Fruit fly (Drosophila melanogaster) whole organism, wandering third instar larva: ENCODE measurements around the gene CG2854.

Experiments
- Abd-B ChIP-seq: fragments of >200 bp; optimal IDR thresholded peaks from 2 replicates; lab custom pipeline; 2017; ENCODE audit warnings: missing biosample characterization, missing genetic modification characterization
- CG32264 ChIP-seq: fragments of 200-800 bp; sonication (Bioruptor generic); optimal IDR thresholded peaks from 2 replicates; lab custom pipeline; 2016; ENCODE audit warnings: missing biosample characterization, missing genetic modification characterization
- CG9705 ChIP-seq: fragments of 200-800 bp; sonication (Bioruptor generic); optimal IDR thresholded peaks from 2 replicates; lab custom pipeline; 2018; ENCODE audit warnings: missing biosample characterization, mild to moderate bottlenecking, missing genetic modification characterization
- CrebA ChIP-seq: fragments of 200-800 bp; sonication (Bioruptor generic); optimal IDR thresholded peaks from 2 replicates; lab custom pipeline; 2016; ENCODE audit warnings: missing biosample characterization, mild to moderate bottlenecking, missing genetic modification characterization, borderline replicate concordance
- Dfd ChIP-seq: fragments of >200 bp; optimal IDR thresholded peaks from 2 replicates; lab custom pipeline; 2017; ENCODE audit warnings: missing biosample characterization, missing genetic modification characterization
- Dif ChIP-seq: fragments of 200-275, 200-300 bp; sonication (Bioruptor generic); optimal IDR thresholded peaks from 2 replicates; lab custom pipeline; 2018; ENCODE audit warnings: missing biosample characterization, missing genetic modification characterization; ENCODE audit not compliant: partially characterized antibody
- GATAd ChIP-seq: sonication (Bioruptor generic); optimal IDR thresholded peaks from 2 replicates; lab custom pipeline; 2016; ENCODE audit warnings: missing biosample characterization, missing genetic modification characterization
- HLH106 ChIP-seq: fragments of 200-800 bp; optimal IDR thresholded peaks from 3 replicates; lab custom pipeline; 2019; ENCODE audit warnings: missing biosample characterization, mild to moderate bottlenecking, missing genetic modification characterization, moderate library complexity
- Hnf4 ChIP-seq: fragments of 200-800 bp; sonication (Bioruptor generic); optimal IDR thresholded peaks from 2 replicates; lab custom pipeline; 2016; ENCODE audit warnings: missing biosample characterization, mild to moderate bottlenecking, missing genetic modification characterization
- Hr78 ChIP-seq: fragments of >200 bp; optimal IDR thresholded peaks from 2 replicates; lab custom pipeline; 2017; ENCODE audit warnings: missing biosample characterization, missing genetic modification characterization
- Hr83 ChIP-seq: fragments of 200-300 bp; sonication (Bioruptor generic); optimal IDR thresholded peaks from 2 replicates; lab custom pipeline; 2016; ENCODE audit warnings: missing biosample characterization, mild to moderate bottlenecking, missing genetic modification characterization, moderate library complexity; ENCODE audit not compliant: poor library complexity, severe bottlenecking
- Jra ChIP-seq: sonication (Bioruptor generic); optimal IDR thresholded peaks from 2 replicates; lab custom pipeline; 2016; ENCODE audit warnings: missing biosample characterization, missing genetic modification characterization
- Mio ChIP-seq: sonication (Bioruptor generic); optimal IDR thresholded peaks from 2 replicates; lab custom pipeline; 2016; ENCODE audit warnings: missing biosample characterization, missing genetic modification characterization
- Myc ChIP-seq: fragments of >200 bp; optimal IDR thresholded peaks from 2 replicates; lab custom pipeline; 2017
- N ChIP-seq: fragments of >200 bp; optimal IDR thresholded peaks from 2 replicates; lab custom pipeline; 2018; ENCODE audit warnings: missing biosample characterization, missing external identifiers, missing genetic modification characterization
- OdsH ChIP-seq: fragments of 200-800 bp; sonication (Bioruptor generic); optimal IDR thresholded peaks from 2 replicates; lab custom pipeline; 2016; ENCODE audit warnings: missing biosample characterization, mild to moderate bottlenecking, missing genetic modification characterization
- Rel ChIP-seq, 2 experiments: fragments of 200-800 bp; sonication (Bioruptor generic) in 1 of 2; optimal IDR thresholded peaks; 2 replicates in 1 of 2; 3 replicates in 1 of 2; lab custom pipeline; 2016 to 2019; ENCODE audit warnings: mild to moderate bottlenecking in 2 of 2, missing biosample characterization in 2 of 2, missing genetic modification characterization in 2 of 2, moderate library complexity in 1 of 2
- Sp1 ChIP-seq: fragments of 200-800 bp; sonication (Bioruptor generic); optimal IDR thresholded peaks from 3 replicates; lab custom pipeline; 2019; ENCODE audit warnings: missing biosample characterization, mild to moderate bottlenecking, missing genetic modification characterization, moderate library complexity
- Vsx2 ChIP-seq: fragments of 200-300, 225-300 bp; sonication (Bioruptor generic); optimal IDR thresholded peaks from 2 replicates; lab custom pipeline; 2018; ENCODE audit warnings: missing biosample characterization, missing genetic modification characterization; ENCODE audit not compliant: partially characterized antibody
- br ChIP-seq: fragments of 200-800 bp; sonication (Bioruptor generic); optimal IDR thresholded peaks from 2 replicates; lab custom pipeline; 2016; ENCODE audit warnings: missing biosample characterization, missing genetic modification characterization
- brk ChIP-seq: fragments of 200-800 bp; sonication (Bioruptor generic); optimal IDR thresholded peaks from 2 replicates; lab custom pipeline; 2016; ENCODE audit warnings: missing biosample characterization, mild to moderate bottlenecking, missing genetic modification characterization
- dl ChIP-seq, 2 experiments: fragments of 175-275, 200-275 bp in 1 of 2; fragments of 200-275 bp in 1 of 2; sonication (Bioruptor generic); optimal IDR thresholded peaks; lab custom pipeline; 2018; ENCODE audit warnings: mild to moderate bottlenecking in 2 of 2, missing biosample characterization in 2 of 2, missing genetic modification characterization in 2 of 2, moderate library complexity in 2 of 2; ENCODE audit not compliant: partially characterized antibody in 2 of 2, insufficient read depth in 1 of 2
- dmrt93B ChIP-seq: fragments of 200-800 bp; sonication (Bioruptor generic); optimal IDR thresholded peaks from 2 replicates; lab custom pipeline; 2018; ENCODE audit warnings: missing biosample characterization, mild to moderate bottlenecking, missing genetic modification characterization
- dsf ChIP-seq: sonication (Bioruptor generic); optimal IDR thresholded peaks from 2 replicates; lab custom pipeline; 2016; ENCODE audit warnings: missing biosample characterization, missing genetic modification characterization, borderline replicate concordance
- ey ChIP-seq: fragments of 200-800 bp; sonication (Bioruptor generic); optimal IDR thresholded peaks from 2 replicates; lab custom pipeline; 2016; ENCODE audit warnings: missing biosample characterization, missing genetic modification characterization
- foxo ChIP-seq, 2 experiments: fragments of 200-800 bp; sonication (Bioruptor generic); optimal IDR thresholded peaks; 2 replicates in 1 of 2; 3 replicates in 1 of 2; lab custom pipeline; 2016 to 2017; ENCODE audit warnings: missing biosample characterization in 2 of 2, missing genetic modification characterization in 2 of 2
- fru ChIP-seq: fragments of 200-800 bp; sonication (Bioruptor generic); optimal IDR thresholded peaks from 3 replicates; lab custom pipeline; 2016; ENCODE audit warnings: missing biosample characterization, mild to moderate bottlenecking, missing genetic modification characterization
- h ChIP-seq: fragments of 200-800 bp; sonication (Bioruptor generic); optimal IDR thresholded peaks from 3 replicates; lab custom pipeline; 2016; ENCODE audit warnings: missing biosample characterization, mild to moderate bottlenecking, missing genetic modification characterization
- jim ChIP-seq: fragments of 175-275, 200-325 bp; sonication (Bioruptor generic); optimal IDR thresholded peaks from 2 replicates; lab custom pipeline; 2016; ENCODE audit warnings: missing biosample characterization, mild to moderate bottlenecking, missing genetic modification characterization
- lola ChIP-seq: fragments of >200 bp; optimal IDR thresholded peaks from 2 replicates; lab custom pipeline; 2017; ENCODE audit warnings: missing biosample characterization, missing genetic modification characterization
- pan ChIP-seq: fragments of >200 bp; optimal IDR thresholded peaks from 2 replicates; lab custom pipeline; 2017
- psq ChIP-seq: fragments of 200-800 bp; sonication (Bioruptor generic); optimal IDR thresholded peaks from 3 replicates; lab custom pipeline; 2017; ENCODE audit warnings: missing biosample characterization, mild to moderate bottlenecking, missing genetic modification characterization, moderate library complexity
- rgr ChIP-seq: fragments of 200-800 bp; sonication (Bioruptor generic); optimal IDR thresholded peaks from 3 replicates; lab custom pipeline; 2016; ENCODE audit warnings: missing biosample characterization, mild to moderate bottlenecking, missing genetic modification characterization
- sage ChIP-seq: fragments of 200-800 bp; sonication (Bioruptor generic); optimal IDR thresholded peaks from 2 replicates; lab custom pipeline; 2016; ENCODE audit warnings: missing biosample characterization, mild to moderate bottlenecking, missing genetic modification characterization
- sv ChIP-seq: fragments of 200-800 bp; sonication (Bioruptor generic); optimal IDR thresholded peaks from 3 replicates; lab custom pipeline; 2016; ENCODE audit warnings: missing biosample characterization, missing genetic modification characterization
- tai ChIP-seq: sonication (Bioruptor generic); optimal IDR thresholded peaks from 2 replicates; lab custom pipeline; 2016; ENCODE audit warnings: missing biosample characterization, missing genetic modification characterization
- usp ChIP-seq: fragments of >200 bp; optimal IDR thresholded peaks from 2 replicates; lab custom pipeline; 2017; ENCODE audit warnings: missing biosample characterization, missing genetic modification characterization
- woc ChIP-seq: sonication (Bioruptor generic); optimal IDR thresholded peaks from 2 replicates; lab custom pipeline; 2016; ENCODE audit warnings: missing biosample characterization, mild to moderate bottlenecking, missing genetic modification characterization

CG2854 gene

DNA sequence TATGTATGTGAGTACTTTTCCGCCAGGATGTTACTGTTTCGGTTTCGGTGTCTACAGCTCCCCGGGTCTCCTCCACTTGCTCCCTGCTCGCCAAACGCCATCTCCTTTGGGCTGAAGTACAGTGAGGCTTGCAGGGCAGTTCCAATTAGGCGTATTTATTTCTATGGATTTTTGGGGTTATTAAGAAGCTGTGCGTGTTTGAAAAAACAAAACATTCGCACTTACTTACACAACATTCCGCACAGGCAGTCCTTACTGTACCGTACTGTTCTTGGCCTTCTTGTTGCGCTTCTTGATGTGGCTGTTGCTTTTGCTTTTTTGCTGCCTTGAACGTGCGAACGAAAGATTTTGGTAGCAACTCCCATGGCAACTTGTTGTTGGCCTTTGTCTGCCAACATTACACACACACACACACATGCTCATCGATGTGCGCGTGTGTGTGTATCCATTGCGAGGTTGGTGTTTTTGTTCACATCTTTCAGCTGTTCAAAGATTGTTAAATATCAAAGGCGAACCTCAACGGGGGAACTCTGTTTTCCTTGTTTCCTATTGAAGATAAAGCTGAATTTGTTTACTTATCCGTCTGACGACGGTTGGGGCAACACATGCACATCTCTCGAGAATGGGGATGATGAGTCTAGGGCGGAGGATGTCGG lies 4.9 kb upstream of the CG2854 start:
- TF ChIP-seq br (GFP tag; lab: Kevin White, UChicago): peak; percentile 96
- TF ChIP-seq dmrt93B: peak; percentile 94
- no peak for TF ChIP-seq Vsx2
- TF ChIP-seq Myc: no peak
- TF ChIP-seq psq (GFP tag; lab: Kevin White, UChicago): peak; percentile 93
- TF ChIP-seq foxo (GFP tag; optimal IDR thresholded peaks at IDR 0.05; lab: Kevin White, UChicago): peak; percentile 77 to 95
- TF ChIP-seq GATAd (GFP tag; lab: Kevin White, UChicago): peak; percentile 84
- TF ChIP-seq fru (GFP tag; lab: Kevin White, UChicago): peak; percentile 95
- peak; percentile 88 for TF ChIP-seq CG32264 (GFP tag; lab: Kevin White, UChicago)
- peak; percentile 97 for TF ChIP-seq ey (GFP tag; lab: Kevin White, UChicago)
- peak; percentile 95 for TF ChIP-seq rgr
- peak; percentile 80 for TF ChIP-seq Mio
- TF ChIP-seq lola (GFP tag; lab: Kevin White, UChicago): no peak
- peak; percentile 88 for TF ChIP-seq brk (GFP tag; lab: Kevin White, UChicago)
- peak; percentile 93 for TF ChIP-seq HLH106
- peak; percentile 97 for TF ChIP-seq tai
- TF ChIP-seq Hr83 (GFP tag; lab: Kevin White, UChicago): peak; percentile 94
- TF ChIP-seq CG9705 (GFP tag; lab: Kevin White, UChicago): peak; percentile 83
- TF ChIP-seq pan (lab: Kevin White, UChicago): no peak
- peak; percentile 29 for TF ChIP-seq sv (GFP tag; lab: Kevin White, UChicago)
- TF ChIP-seq jim: peak; percentile 77
- TF ChIP-seq OdsH (GFP tag; lab: Kevin White, UChicago): peak; percentile 93
- TF ChIP-seq Hnf4 (GFP tag; lab: Kevin White, UChicago): peak; percentile 98
- TF ChIP-seq h (GFP tag; lab: Kevin White, UChicago): peak; percentile 96
- no peak for TF ChIP-seq Abd-B (GFP tag; lab: Kevin White, UChicago)
- TF ChIP-seq Hr78 (GFP tag; lab: Kevin White, UChicago): no peak
- TF ChIP-seq Jra (GFP tag; lab: Kevin White, UChicago): peak; percentile 92
- no peak for TF ChIP-seq CrebA (GFP tag; lab: Kevin White, UChicago)
- peak; percentile 97 for TF ChIP-seq woc (GFP tag; lab: Kevin White, UChicago)
- no peak for TF ChIP-seq dl (GFP tag; optimal IDR thresholded peaks at IDR 0.05; lab: Kevin White, UChicago; ENCODE audit: insufficient read depth in 1 of 2, partially characterized antibody in 2 of 2)
- TF ChIP-seq Rel (GFP tag; optimal IDR thresholded peaks at IDR 0.05; lab: Kevin White, UChicago): peak; percentile 77
- peak; percentile 57 for TF ChIP-seq Rel (tag; optimal IDR thresholded peaks at IDR 0.05; lab: Kevin White, UChicago)
- peak; percentile 93 for TF ChIP-seq sage (GFP tag; lab: Kevin White, UChicago)
- peak; percentile 95 for TF ChIP-seq Sp1 (GFP tag; lab: Kevin White, UChicago)
- no peak for TF ChIP-seq N (GFP tag; lab: Kevin White, UChicago)
- TF ChIP-seq Dfd: no peak
- peak; percentile 85 for TF ChIP-seq dsf (GFP tag; lab: Kevin White, UChicago)
- no peak for TF ChIP-seq Dif (GFP tag; lab: Kevin White, UChicago)
- TF ChIP-seq usp (GFP tag; lab: Kevin White, UChicago): no peak

DNA sequence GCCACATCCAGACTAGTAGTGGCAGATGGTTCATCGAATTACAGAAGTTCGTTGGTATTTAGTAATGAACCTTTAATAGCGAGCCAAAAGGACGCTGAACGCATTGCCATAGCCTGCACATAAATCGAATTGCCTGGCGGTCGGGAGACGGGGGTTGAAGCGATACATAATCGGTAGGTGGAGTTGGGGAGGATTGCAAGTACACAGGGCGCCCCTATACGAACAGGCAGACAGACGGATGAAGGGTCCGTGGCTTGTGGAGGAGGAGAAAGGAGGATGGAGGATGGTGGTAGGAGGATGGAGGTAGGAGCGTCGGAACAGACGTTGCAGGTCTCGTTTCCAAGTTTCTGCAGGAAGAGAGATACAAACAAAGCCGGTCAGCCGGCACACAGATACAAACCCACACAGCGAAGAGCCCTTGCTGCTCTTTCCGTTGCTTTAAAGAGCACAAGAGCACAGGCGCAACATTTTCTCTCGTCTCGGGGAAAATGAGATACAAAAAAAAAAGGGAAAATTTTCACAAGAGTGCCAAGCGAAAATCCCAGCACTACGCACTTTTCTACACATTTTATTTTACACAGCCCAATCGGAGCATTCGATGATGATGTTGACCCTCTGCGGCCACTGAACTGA lies 3.2 kb upstream of the CG2854 start:
- no peak for TF ChIP-seq Hr83 (GFP tag; lab: Kevin White, UChicago)
- TF ChIP-seq lola (GFP tag; lab: Kevin White, UChicago): no peak
- TF ChIP-seq Abd-B (GFP tag; lab: Kevin White, UChicago): no peak
- no peak for TF ChIP-seq Sp1 (GFP tag; lab: Kevin White, UChicago)
- TF ChIP-seq dmrt93B: no peak
- TF ChIP-seq foxo (GFP tag; optimal IDR thresholded peaks at IDR 0.05; lab: Kevin White, UChicago): peak in 1 of 2 experiments; percentile 5
- TF ChIP-seq tai: no peak
- TF ChIP-seq psq (GFP tag; lab: Kevin White, UChicago): peak; percentile 20
